Worm (Caenorhabditis elegans): ENCODE results near the gene akap-1.

The akap-1 gene

ce11 chrIII:6362323-6362922 is 9.2 kb downstream of the akap-1 start (continued):
- TF ChIP-seq lir-3 (tag; optimal IDR thresholded peaks at IDR 0.05; ENCODE audit: poor library complexity) (no peak), vab-15 (tag; optimal IDR thresholded peaks at IDR 0.05) (peak; percentile 2), fkh-8 (tag; optimal IDR thresholded peaks at IDR 0.05) (no peak), dsc-1 (tag; optimal IDR thresholded peaks at IDR 0.05) (no peak), efl-3 (GFP tag; optimal IDR thresholded peaks at IDR 0.05) (no peak), lin-13 (GFP tag; optimal IDR thresholded peaks at IDR 0.05) (peak; percentile 38), fkh-4 (tag; optimal IDR thresholded peaks at IDR 0.05; ENCODE audit: borderline replicate concordance) (no peak), pqm-1 (tag; optimal IDR thresholded peaks at IDR 0.05) (no peak), nhr-12 (tag; optimal IDR thresholded peaks at IDR 0.05) (no peak), nhr-85 (tag) (peak; percentile 99), hpl-2 (GFP tag; optimal IDR thresholded peaks at IDR 0.05) (no peak), nhr-20 (tag; optimal IDR thresholded peaks at IDR 0.05) (peak; percentile 90), C04F5.9 (tag; optimal IDR thresholded peaks at IDR 0.05) (no peak), blmp-1 (tag; optimal IDR thresholded peaks at IDR 0.05) (peak; percentile 77), hlh-17 (GFP tag; optimal IDR thresholded peaks at IDR 0.05; ENCODE audit: borderline replicate concordance) (no peak), C16A3.4 (tag; optimal IDR thresholded peaks at IDR 0.05) (no peak), lin-39 (tag; optimal IDR thresholded peaks at IDR 0.05) (peak; percentile 80), mef-2 (tag; optimal IDR thresholded peaks at IDR 0.05) (no peak), sptf-1 (tag; optimal IDR thresholded peaks at IDR 0.05) (no peak), nhr-90 (tag; optimal IDR thresholded peaks at IDR 0.05; ENCODE audit: poor library complexity) (peak; percentile 51), unc-30 (tag; optimal IDR thresholded peaks at IDR 0.05) (no peak), lin-15B (tag; optimal IDR thresholded peaks at IDR 0.05) (no peak), jun-1 (tag; optimal IDR thresholded peaks at IDR 0.05) (peak; percentile 24), sup-37 (GFP tag; optimal IDR thresholded peaks at IDR 0.05) (no peak), skn-1 (tag; optimal IDR thresholded peaks at IDR 0.05) (peak; percentile 25), pax-3 (tag; optimal IDR thresholded peaks at IDR 0.05) (no peak), ceh-63 (GFP tag; optimal IDR thresholded peaks at IDR 0.05) (no peak), pag-3 (tag; optimal IDR thresholded peaks at IDR 0.05; ENCODE audit: borderline replicate concordance, insufficient read depth) (no peak), zip-4 (GFP tag; optimal IDR thresholded peaks at IDR 0.05) (no peak), nhr-84 (tag; optimal IDR thresholded peaks at IDR 0.05) (no peak), isw-1 (GFP tag; IDR thresholded peaks at IDR 0.05) (no peak), ceh-90 (tag; optimal IDR thresholded peaks at IDR 0.05) (no peak), xbp-1 (tag; optimal IDR thresholded peaks at IDR 0.05) (peak; percentile 25), tlp-1 (tag; optimal IDR thresholded peaks at IDR 0.05) (no peak), ceh-88 (GFP tag; IDR thresholded peaks at IDR 0.05) (no peak), ztf-11 (tag; optimal IDR thresholded peaks at IDR 0.05) (no peak), F16B12.6 (tag; optimal IDR thresholded peaks at IDR 0.05) (peak; percentile 31), elt-3 (tag; optimal IDR thresholded peaks at IDR 0.05) (peak in 3 of 6 experiments; percentile 7 to 59 (median 14)), nhr-47 (tag; optimal IDR thresholded peaks at IDR 0.05) (peak; percentile 59), ets-5 (GFP tag; IDR thresholded peaks at IDR 0.05) (no peak), fos-1 (tag; optimal IDR thresholded peaks at IDR 0.05) (peak; percentile 44), lin-14 (GFP tag; optimal IDR thresholded peaks at IDR 0.05) (peak; percentile 96), unc-86 (tag; optimal IDR thresholded peaks at IDR 0.05) (no peak), efl-1 (optimal IDR thresholded peaks at IDR 0.05) (peak in 1 of 2 experiments; percentile 45), efl-1 (GFP tag; optimal IDR thresholded peaks at IDR 0.05 in 1 of 2) (peak in 1 of 2 experiments; percentile 88), snu-23 (GFP tag; optimal IDR thresholded peaks at IDR 0.05) (peak; percentile 83), snpc-4 (tag; optimal IDR thresholded peaks at IDR 0.05) (peak; percentile 14), ces-1 (GFP tag; optimal IDR thresholded peaks at IDR 0.05) (no peak), egl-27 (tag; optimal IDR thresholded peaks at IDR 0.05) (peak in 1 of 2 experiments; percentile 14), mep-1 (tag; optimal IDR thresholded peaks at IDR 0.05) (peak; percentile 70), nhr-28 (tag; optimal IDR thresholded peaks at IDR 0.05) (no peak), ztf-4 (tag; optimal IDR thresholded peaks at IDR 0.05) (no peak), unc-98 (GFP tag; IDR thresholded peaks at IDR 0.05) (no peak)
